Worm (Caenorhabditis elegans): ENCODE measurements around the gene F39C12.1.
A peak's percentile ranks its signal among the peaks of the same experiment; 100 is the strongest.

F39C12.1 gene

DNA sequence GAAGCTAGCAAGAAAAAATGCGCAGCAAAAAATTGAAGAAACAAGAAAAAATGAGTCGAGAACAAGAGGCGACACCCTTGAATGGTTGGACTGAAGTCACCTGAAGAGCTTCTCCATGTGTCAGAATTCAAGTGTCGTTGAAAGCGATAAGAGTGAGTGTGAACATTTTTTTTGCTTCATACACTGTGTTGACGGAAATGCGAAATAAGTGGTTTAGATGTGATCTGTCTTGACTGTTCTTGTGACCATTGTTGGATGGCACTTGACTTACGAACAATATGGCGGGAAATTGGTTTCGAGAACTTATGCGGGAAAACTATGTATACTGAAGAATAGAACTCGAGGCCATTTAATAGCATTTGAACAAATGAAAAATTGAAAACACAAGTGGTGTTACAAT lies 27.0 kb upstream of the F39C12.1 start:
- TF ChIP-seq fkh-8 (tag; optimal IDR thresholded peaks at IDR 0.05) (no peak), nhr-85 (tag) (peak; percentile 19)

DNA sequence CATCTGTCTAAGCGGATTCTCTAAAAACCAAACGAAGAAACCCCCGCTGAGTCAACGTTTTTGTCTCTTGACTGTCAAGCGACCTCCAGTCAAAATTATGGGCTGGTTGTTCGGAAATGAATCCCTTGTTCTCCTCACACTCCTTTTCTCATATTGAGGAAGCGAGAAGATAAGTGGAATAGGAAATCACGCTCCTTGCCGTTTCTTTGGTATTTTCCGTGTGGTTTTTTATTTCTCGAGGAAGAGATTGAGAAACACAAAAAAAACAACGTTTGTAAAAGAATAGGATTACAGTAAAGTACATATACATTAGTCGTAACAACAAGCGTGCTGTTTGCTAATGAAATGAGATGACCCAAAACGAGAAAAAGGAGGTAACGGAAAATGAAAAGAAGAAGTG lies 23.9 kb upstream of the F39C12.1 start, which contains the start of gene tsp-14:
Gene tsp-14 (minus strand): TSS at position 62 of the 400 bp plus-strand sequence.
- TF ChIP-seq fos-1 (tag; optimal IDR thresholded peaks at IDR 0.05) (no peak), blmp-1 (tag; optimal IDR thresholded peaks at IDR 0.05) (peak; percentile 79), snu-23 (GFP tag; optimal IDR thresholded peaks at IDR 0.05) (peak; percentile 12), skn-1 (tag; optimal IDR thresholded peaks at IDR 0.05) (no peak), ces-1 (GFP tag; optimal IDR thresholded peaks at IDR 0.05) (no peak), mep-1 (tag; optimal IDR thresholded peaks at IDR 0.05) (peak; percentile 36), nhr-90 (tag; optimal IDR thresholded peaks at IDR 0.05; ENCODE audit: poor library complexity) (peak; percentile 8), elt-3 (tag; optimal IDR thresholded peaks at IDR 0.05) (peak in 1 of 6 experiments; percentile 3), pag-3 (tag; optimal IDR thresholded peaks at IDR 0.05; ENCODE audit: borderline replicate concordance, insufficient read depth) (no peak), unc-130 (tag; optimal IDR thresholded peaks at IDR 0.05) (no peak), C16A3.4 (tag; optimal IDR thresholded peaks at IDR 0.05) (no peak), lin-14 (GFP tag; optimal IDR thresholded peaks at IDR 0.05) (peak; percentile 81), nhr-85 (tag) (peak; percentile 88)

DNA sequence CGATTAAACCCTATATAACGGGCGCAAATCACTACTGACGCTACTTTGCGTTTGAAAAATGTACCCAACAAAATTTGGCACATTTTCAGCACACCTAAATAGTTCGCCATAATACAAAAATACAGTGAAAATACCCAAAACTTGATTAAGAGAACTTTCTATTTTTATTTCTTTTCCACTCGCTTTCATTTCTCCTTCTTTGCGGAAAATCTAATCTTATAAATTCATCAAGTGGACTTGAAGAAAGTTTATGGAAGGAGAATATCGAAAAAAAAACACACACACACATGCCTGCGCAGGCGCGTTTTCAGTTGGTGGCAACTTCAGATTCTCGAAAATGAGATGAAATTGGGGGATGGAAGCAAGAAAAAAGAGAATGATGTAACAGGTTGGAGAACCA lies 22.3 kb upstream of the F39C12.1 start:
- TF ChIP-seq xbp-1 (tag; optimal IDR thresholded peaks at IDR 0.05) (no peak), blmp-1 (tag; optimal IDR thresholded peaks at IDR 0.05) (peak; percentile 96), hlh-4 (tag; optimal IDR thresholded peaks at IDR 0.05) (no peak), fkh-10 (GFP tag; optimal IDR thresholded peaks at IDR 0.05) (no peak), nhr-85 (tag) (peak; percentile 12)

DNA sequence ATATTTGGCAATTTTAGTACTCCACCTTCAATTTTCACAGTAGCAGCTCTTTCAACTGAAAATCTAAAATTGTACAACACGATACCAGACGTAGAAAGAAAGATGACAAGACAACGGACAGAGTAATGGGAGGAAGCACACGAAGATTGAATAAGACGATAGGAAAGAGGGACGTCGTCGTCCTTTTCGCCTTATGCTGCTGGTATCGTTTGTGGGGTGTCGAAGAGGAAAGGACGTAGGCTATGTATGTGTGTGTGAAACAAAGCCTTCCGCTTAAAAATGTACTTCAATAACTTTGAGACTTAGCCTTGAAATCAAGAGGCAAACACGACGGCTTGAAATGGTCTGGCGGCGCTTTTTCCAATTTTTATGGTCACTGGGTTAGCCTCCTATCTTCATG lies 19.8 kb upstream of the F39C12.1 start:
- TF ChIP-seq C04F5.9 (tag; optimal IDR thresholded peaks at IDR 0.05), result no peak
- no peak for TF ChIP-seq nhr-77 (tag; optimal IDR thresholded peaks at IDR 0.05)
- no peak for TF ChIP-seq mep-1 (tag; optimal IDR thresholded peaks at IDR 0.05)
- TF ChIP-seq lin-14 (GFP tag; optimal IDR thresholded peaks at IDR 0.05), result peak; percentile 37

DNA sequence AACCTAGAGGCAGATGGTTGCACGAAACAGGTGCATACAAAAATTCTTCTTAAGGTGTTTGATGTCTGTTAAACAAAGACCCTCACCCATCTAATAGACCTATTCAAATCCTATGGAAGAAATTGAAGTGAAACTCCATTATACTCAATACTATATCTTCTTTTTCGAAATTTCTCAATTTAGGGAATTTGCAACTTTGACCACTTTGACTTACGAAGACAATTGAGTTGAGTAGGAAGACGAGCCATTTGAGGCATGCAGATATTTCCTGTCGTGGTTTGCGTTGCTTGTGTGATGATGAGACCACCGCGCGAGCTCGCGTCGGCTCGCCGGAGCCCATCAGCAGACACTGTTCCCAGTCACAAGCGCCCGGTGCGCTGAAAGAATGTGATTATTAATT lies 17.7 kb upstream of the F39C12.1 start:
- TF ChIP-seq snpc-4 (tag; optimal IDR thresholded peaks at IDR 0.05) (no peak), dsc-1 (tag; optimal IDR thresholded peaks at IDR 0.05) (no peak), efl-1 (optimal IDR thresholded peaks at IDR 0.05) (no peak), efl-1 (GFP tag; optimal IDR thresholded peaks at IDR 0.05 in 1 of 2) (no peak), lin-14 (GFP tag; optimal IDR thresholded peaks at IDR 0.05) (peak; percentile 16), fkh-10 (GFP tag; optimal IDR thresholded peaks at IDR 0.05) (peak; percentile 28), zag-1 (tag; optimal IDR thresholded peaks at IDR 0.05) (no peak), ztf-4 (tag; optimal IDR thresholded peaks at IDR 0.05) (no peak), tbx-2 (tag; optimal IDR thresholded peaks at IDR 0.05) (no peak), irx-1 (tag; optimal IDR thresholded peaks at IDR 0.05) (no peak), mep-1 (tag; optimal IDR thresholded peaks at IDR 0.05) (peak; percentile 9)

DNA sequence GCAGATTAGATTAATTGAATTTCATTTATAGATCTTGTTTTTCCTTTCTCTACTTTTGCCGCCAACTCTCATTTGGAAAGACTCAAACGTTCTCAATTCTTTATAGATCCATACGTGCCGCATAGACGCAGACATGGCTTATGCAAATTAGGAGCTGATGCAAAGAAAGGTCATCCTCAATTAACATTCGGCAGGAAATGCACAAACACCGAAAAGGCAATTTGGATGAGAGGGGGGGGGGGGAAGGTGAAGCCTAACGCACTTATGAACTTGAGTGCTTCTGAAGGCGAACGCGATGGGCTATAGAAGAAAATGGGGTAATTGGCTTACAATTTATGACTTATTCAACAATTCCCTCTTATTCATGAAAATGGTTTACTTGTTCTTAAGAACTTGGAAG lies 16.6 kb upstream of the F39C12.1 start:
- no peak for TF ChIP-seq hlh-4 (tag; optimal IDR thresholded peaks at IDR 0.05)
- no peak for TF ChIP-seq ceh-82 (tag; optimal IDR thresholded peaks at IDR 0.05)
- peak; percentile 27 for TF ChIP-seq lin-14 (GFP tag; optimal IDR thresholded peaks at IDR 0.05)
- TF ChIP-seq alr-1 (tag; optimal IDR thresholded peaks at IDR 0.05; ENCODE audit: borderline replicate concordance), result no peak
- no peak for TF ChIP-seq nhr-20 (tag; optimal IDR thresholded peaks at IDR 0.05)
- TF ChIP-seq ceh-8 (GFP tag; optimal IDR thresholded peaks at IDR 0.05), result peak; percentile 23
- TF ChIP-seq pqm-1 (tag; optimal IDR thresholded peaks at IDR 0.05), result no peak
- TF ChIP-seq nhr-76 (tag; optimal IDR thresholded peaks at IDR 0.05), result no peak
- no peak for TF ChIP-seq nhr-19 (GFP tag; conservative IDR thresholded peaks at IDR 0.05)
- no peak for TF ChIP-seq egl-13 (tag; optimal IDR thresholded peaks at IDR 0.05)
- no peak for TF ChIP-seq unc-86 (tag; optimal IDR thresholded peaks at IDR 0.05)
- no peak for TF ChIP-seq lin-13 (GFP tag; optimal IDR thresholded peaks at IDR 0.05)
- no peak for TF ChIP-seq skn-1 (tag; optimal IDR thresholded peaks at IDR 0.05)
- no peak for TF ChIP-seq zag-1 (tag; optimal IDR thresholded peaks at IDR 0.05)
- no peak for TF ChIP-seq efl-1 (optimal IDR thresholded peaks at IDR 0.05)
- TF ChIP-seq efl-1 (GFP tag; optimal IDR thresholded peaks at IDR 0.05 in 1 of 2), result peak in 1 of 2 experiments; percentile 24

All from whole organism, L1 larva.